Fruit fly (Drosophila melanogaster): ENCODE data around the gene CG14545.

Gene CG14545

dm6 chr3R:25851224-25851682, at the start of gene CG14545, which contains the start of gene CG5886:
Gene CG14545 (minus strand): TSS chr3R:25851291.
Gene CG5886 (plus strand): TSS chr3R:25851632.
- TF ChIP-seq CG8478 (optimal IDR thresholded peaks at IDR 0.05) (no peak), CTCF (optimal IDR thresholded peaks at IDR 0.05) (peak; percentile 91 to 96)

dm6 chr3R:25899690-25900089, 48.6 kb upstream of the CG14545 start, which contains the start of gene CG31091:
Gene CG31091 (plus strand): TSS chr3R:25899903.
- TF ChIP-seq CTCF (optimal IDR thresholded peaks at IDR 0.05) (no peak), CG8478 (optimal IDR thresholded peaks at IDR 0.05) (no peak)

- no peak for TF ChIP-seq CTCF (optimal IDR thresholded peaks at IDR 0.05)
- no peak for TF ChIP-seq CG8478 (optimal IDR thresholded peaks at IDR 0.05)
These were observed 46.1 kb upstream of the CG14545 start, which contains the start of gene Mco3 for dm6 chr3R:25897176-25897575. Gene Mco3 (plus strand): TSS chr3R:25897476.

dm6 chr3R:25895522-25895921, 44.4 kb upstream of the CG14545 start, which contains the start of gene Sodq:
Gene Sodq (plus strand): TSS chr3R:25895822.
- no peak for TF ChIP-seq CTCF (optimal IDR thresholded peaks at IDR 0.05)
- TF ChIP-seq CG8478 (optimal IDR thresholded peaks at IDR 0.05), result no peak

dm6 chr3R:25893272-25893671, 42.2 kb upstream of the CG14545 start, which contains the start of gene CG5913:
Gene CG5913 (plus strand): TSS chr3R:25893495.
- TF ChIP-seq CG8478 (optimal IDR thresholded peaks at IDR 0.05), result no peak
- TF ChIP-seq CTCF (optimal IDR thresholded peaks at IDR 0.05), result peak in 1 of 2 experiments; percentile 47

- peak; percentile 66 for TF ChIP-seq CG8478 (optimal IDR thresholded peaks at IDR 0.05)
- peak; percentile 67 to 78 for TF ChIP-seq CTCF (optimal IDR thresholded peaks at IDR 0.05)
These were observed 37.4 kb upstream of the CG14545 start, which contains the start of gene Lnk for dm6 chr3R:25888307-25889075. Gene Lnk (plus strand): TSS chr3R:25888542.

- TF ChIP-seq CG8478 (optimal IDR thresholded peaks at IDR 0.05) (no peak), CTCF (optimal IDR thresholded peaks at IDR 0.05) (no peak)
These were observed 34.0 kb upstream of the CG14545 start for dm6 chr3R:25885136-25885535.

dm6 chr3R:25884301-25884700, 33.2 kb upstream of the CG14545 start:
- TF ChIP-seq CTCF (optimal IDR thresholded peaks at IDR 0.05) (no peak), CG8478 (optimal IDR thresholded peaks at IDR 0.05) (no peak)

dm6 chr3R:25883877-25884276, 32.8 kb upstream of the CG14545 start:
- TF ChIP-seq CTCF (optimal IDR thresholded peaks at IDR 0.05) (no peak), CG8478 (optimal IDR thresholded peaks at IDR 0.05) (no peak)

dm6 chr3R:25882606-25883266, 31.6 kb upstream of the CG14545 start:
- no peak for TF ChIP-seq CTCF (optimal IDR thresholded peaks at IDR 0.05)
- TF ChIP-seq CG8478 (optimal IDR thresholded peaks at IDR 0.05), result no peak

- TF ChIP-seq CG8478 (optimal IDR thresholded peaks at IDR 0.05), result no peak
- TF ChIP-seq CTCF (optimal IDR thresholded peaks at IDR 0.05), result no peak
These were observed 30.8 kb upstream of the CG14545 start, which contains the start of gene SppL for dm6 chr3R:25881915-25882314. Gene SppL (plus strand): TSS chr3R:25881984.

dm6 chr3R:25880971-25881809, 30.1 kb upstream of the CG14545 start, which contains the start of gene Tsp96F:
Gene Tsp96F (minus strand): TSS chr3R:25881427.
- TF ChIP-seq CG8478 (optimal IDR thresholded peaks at IDR 0.05) (no peak), CTCF (optimal IDR thresholded peaks at IDR 0.05) (peak; percentile 31 to 63)

dm6 chr3R:25880198-25880970, 29.3 kb upstream of the CG14545 start:
- TF ChIP-seq CG8478 (optimal IDR thresholded peaks at IDR 0.05), result no peak
- no peak for TF ChIP-seq CTCF (optimal IDR thresholded peaks at IDR 0.05)

dm6 chr3R:25879324-25879766, 28.3 kb upstream of the CG14545 start:
- TF ChIP-seq CTCF (optimal IDR thresholded peaks at IDR 0.05), result no peak
- TF ChIP-seq CG8478 (optimal IDR thresholded peaks at IDR 0.05), result no peak

Data from S2 (cell line).